Fruit fly (Drosophila melanogaster) whole organism, embryonic: ENCODE data around the gene EMC3.
A peak's percentile ranks its signal among the peaks of the same experiment; 100 is the strongest.

Experiments used
- Ada2b ChIP-seq: fragments of 200-800 bp; sonication (Bioruptor generic); IDR thresholded peaks from 2 replicates; pipeline ENCODE4 v1.3.6; 2022; ENCODE audit warnings: missing biosample characterization, missing genetic modification characterization
- CG10274 ChIP-seq: fragments of 200-800 bp; sonication (Bioruptor generic); optimal IDR thresholded peaks from 3 replicates; lab custom pipeline; 2017; ENCODE audit warnings: missing biosample characterization, mild to moderate bottlenecking, missing genetic modification characterization
- CG10462 ChIP-seq: fragments of 200-800 bp; sonication (Bioruptor generic); optimal IDR thresholded peaks from 2 replicates; lab custom pipeline; 2016; ENCODE audit warnings: missing biosample characterization, missing genetic modification characterization
- CG13775 ChIP-seq: fragments of 200-800 bp; sonication (Bioruptor generic); optimal IDR thresholded peaks from 3 replicates; lab custom pipeline; 2017; ENCODE audit warnings: missing biosample characterization, mild to moderate bottlenecking, missing genetic modification characterization
- CG15601 ChIP-seq: fragments of 200-800 bp; sonication (Bioruptor generic); optimal IDR thresholded peaks from 3 replicates; lab custom pipeline; 2019; ENCODE audit warnings: missing biosample characterization, mild to moderate bottlenecking, missing genetic modification characterization, moderate library complexity
- CG15696 ChIP-seq: fragments of 200-800 bp; sonication (Bioruptor generic); optimal IDR thresholded peaks from 2 replicates; lab custom pipeline; 2019; ENCODE audit warnings: missing biosample characterization, mild to moderate bottlenecking, missing genetic modification characterization, moderate library complexity
- CG16815 ChIP-seq: fragments of 200-800 bp; sonication (Bioruptor generic); optimal IDR thresholded peaks from 3 replicates; lab custom pipeline; 2017; ENCODE audit warnings: missing biosample characterization, mild to moderate bottlenecking, missing genetic modification characterization
- CG1792 ChIP-seq: fragments of 200-800 bp; sonication (Bioruptor generic); optimal IDR thresholded peaks from 2 replicates; lab custom pipeline; 2016; ENCODE audit warnings: missing biosample characterization, missing genetic modification characterization
- CG18599 ChIP-seq: fragments of 200-800 bp; sonication (Bioruptor generic); optimal IDR thresholded peaks from 3 replicates; lab custom pipeline; 2017; ENCODE audit warnings: missing biosample characterization, missing genetic modification characterization, mild to moderate bottlenecking, moderate library complexity, missing genetic modification reagents
- CG30431 ChIP-seq: fragments of 200-800 bp; sonication (Bioruptor generic); optimal IDR thresholded peaks from 2 replicates; lab custom pipeline; 2017; ENCODE audit warnings: missing biosample characterization, missing genetic modification characterization
- CG31365 ChIP-seq: fragments of 200-800 bp; sonication (Bioruptor generic); optimal IDR thresholded peaks from 2 replicates; lab custom pipeline; 2018; ENCODE audit warnings: missing biosample characterization, mild to moderate bottlenecking, missing genetic modification characterization
- CG31441 ChIP-seq: fragments of 200-800 bp; sonication (Bioruptor generic); IDR thresholded peaks from 2 replicates; pipeline ENCODE4 v1.3.6; 2022; ENCODE audit warnings: missing biosample characterization, missing genetic modification characterization
- CG33557 ChIP-seq: fragments of 200-800 bp; sonication (Bioruptor generic); optimal IDR thresholded peaks from 2 replicates; lab custom pipeline; 2019; ENCODE audit warnings: missing biosample characterization, mild to moderate bottlenecking, missing genetic modification characterization, moderate library complexity
- CG34422 ChIP-seq: fragments of 200-800 bp; sonication (Bioruptor generic); IDR thresholded peaks from 3 replicates; pipeline ENCODE4 v1.3.6; 2022; ENCODE audit warnings: missing biosample characterization, missing genetic modification characterization
- CG3995 ChIP-seq: fragments of 200-800 bp; sonication (Bioruptor generic); optimal IDR thresholded peaks from 3 replicates; lab custom pipeline; 2016; ENCODE audit warnings: missing biosample characterization, missing genetic modification characterization
- CG4617 ChIP-seq: fragments of 200-800 bp; sonication (Bioruptor generic); optimal IDR thresholded peaks from 3 replicates; lab custom pipeline; 2016; ENCODE audit warnings: missing biosample characterization, missing genetic modification characterization, borderline replicate concordance
- CG4730 ChIP-seq: fragments of 200-800 bp; sonication (Bioruptor generic); IDR thresholded peaks from 2 replicates; pipeline ENCODE4 v1.3.6; 2022; ENCODE audit warnings: missing biosample characterization, missing genetic modification characterization
- Dek ChIP-seq: fragments of 200-800 bp; sonication (Bioruptor generic); optimal IDR thresholded peaks from 3 replicates; lab custom pipeline; 2019; ENCODE audit warnings: missing biosample characterization, mild to moderate bottlenecking, missing genetic modification characterization, moderate library complexity
- HLH3B ChIP-seq: fragments of 200-800 bp; sonication (Bioruptor generic); IDR thresholded peaks from 2 replicates; pipeline ENCODE4 v1.3.6; 2022; ENCODE audit warnings: missing biosample characterization, missing genetic modification characterization
- Hey ChIP-seq: fragments of 200-800 bp; sonication (Bioruptor generic); optimal IDR thresholded peaks from 3 replicates; lab custom pipeline; 2018; ENCODE audit warnings: missing biosample characterization, mild to moderate bottlenecking, missing genetic modification characterization
- Hsf ChIP-seq: fragments of 200-800 bp; sonication (Bioruptor generic); optimal IDR thresholded peaks from 3 replicates; lab custom pipeline; 2016; ENCODE audit warnings: missing biosample characterization, missing genetic modification characterization
- Myb ChIP-seq: fragments of 200-800 bp; sonication (Bioruptor generic); optimal IDR thresholded peaks from 2 replicates; lab custom pipeline; 2016; ENCODE audit warnings: missing biosample characterization, missing genetic modification characterization
- NC2β ChIP-seq: fragments of 200-800 bp; sonication (Bioruptor generic); optimal IDR thresholded peaks from 2 replicates; lab custom pipeline; 2016; ENCODE audit warnings: missing biosample characterization, missing genetic modification characterization
- Ravus ChIP-seq: fragments of 200-800 bp; sonication (Bioruptor generic); IDR thresholded peaks from 2 replicates; pipeline ENCODE4 v1.3.6; 2022; ENCODE audit warnings: missing biosample characterization, missing genetic modification characterization
- Rfx ChIP-seq: fragments of 200-800 bp; sonication (Bioruptor generic); IDR thresholded peaks from 2 replicates; pipeline ENCODE4 v1.3.6; 2022; ENCODE audit warnings: missing biosample characterization, missing genetic modification characterization
- Six4 ChIP-seq: fragments of 200-800 bp; sonication (Bioruptor generic); optimal IDR thresholded peaks from 2 replicates; lab custom pipeline; 2016; ENCODE audit warnings: missing biosample characterization, missing genetic modification characterization
- Xbp1 ChIP-seq: fragments of 200-800 bp; sonication (Bioruptor generic); optimal IDR thresholded peaks from 3 replicates; lab custom pipeline; 2016; ENCODE audit warnings: missing biosample characterization, mild to moderate bottlenecking, missing genetic modification characterization
- cad ChIP-seq: fragments of >200 bp; optimal IDR thresholded peaks from 2 replicates; lab custom pipeline; 2017; ENCODE audit warnings: missing biosample characterization, missing genetic modification characterization
- chm ChIP-seq: fragments of 200-800 bp; sonication (Bioruptor generic); IDR thresholded peaks from 2 replicates; pipeline ENCODE4 v1.3.6; 2022; ENCODE audit warnings: missing biosample characterization, missing genetic modification characterization
- dmrt99B ChIP-seq: fragments of 200-800 bp; sonication (Bioruptor generic); optimal IDR thresholded peaks from 2 replicates; lab custom pipeline; 2018; ENCODE audit warnings: missing biosample characterization, mild to moderate bottlenecking, missing genetic modification characterization, moderate library complexity
- en ChIP-seq: fragments of 200-800 bp; sonication (Bioruptor generic); optimal IDR thresholded peaks from 2 replicates; lab custom pipeline; 2016; ENCODE audit warnings: missing biosample characterization, missing genetic modification characterization
- gce ChIP-seq: fragments of 200-800 bp; sonication (Bioruptor generic); IDR thresholded peaks from 3 replicates; pipeline ENCODE4 v1.3.6; 2022; ENCODE audit warnings: missing biosample characterization, missing genetic modification characterization
- gcm ChIP-seq: fragments of 200-800 bp; sonication (Bioruptor generic); optimal IDR thresholded peaks from 2 replicates; lab custom pipeline; 2019; ENCODE audit warnings: missing biosample characterization, mild to moderate bottlenecking, missing genetic modification characterization, moderate library complexity
- gcm2 ChIP-seq: fragments of 200-800 bp; sonication (Bioruptor generic); optimal IDR thresholded peaks from 2 replicates; lab custom pipeline; 2016; ENCODE audit warnings: missing biosample characterization, missing genetic modification characterization
- grn ChIP-seq: fragments of 200-800 bp; sonication (Bioruptor generic); optimal IDR thresholded peaks from 3 replicates; lab custom pipeline; 2017; ENCODE audit warnings: missing biosample characterization, missing genetic modification characterization
- h ChIP-seq: fragments of >200 bp; optimal IDR thresholded peaks from 2 replicates; lab custom pipeline; 2017
- her ChIP-seq: fragments of 200-800 bp; sonication (Bioruptor generic); optimal IDR thresholded peaks from 2 replicates; lab custom pipeline; 2016; ENCODE audit warnings: missing biosample characterization, missing genetic modification characterization
- knrl ChIP-seq: fragments of 200-800 bp; sonication (Bioruptor generic); IDR thresholded peaks from 3 replicates; pipeline ENCODE4 v1.3.6; 2022; ENCODE audit warnings: missing biosample characterization, missing genetic modification characterization; ENCODE audit not compliant: partially characterized antibody
- lab ChIP-seq: fragments of 200-800 bp; sonication (Bioruptor generic); optimal IDR thresholded peaks from 3 replicates; lab custom pipeline; 2017; ENCODE audit warnings: missing biosample characterization, missing genetic modification characterization, mild to moderate bottlenecking, moderate library complexity, missing genetic modification reagents
- lov ChIP-seq, 2 experiments: fragments of 200-800 bp in 1 of 2; fragments of >200 bp in 1 of 2; sonication (Bioruptor generic) in 1 of 2; IDR thresholded peaks in 1 of 2; optimal IDR thresholded peaks in 1 of 2; 2 replicates in 1 of 2; 3 replicates in 1 of 2; pipeline versions ENCODE4 v1.3.6 to Lab custom; 2017 to 2022; ENCODE audit warnings: missing biosample characterization in 1 of 2, missing genetic modification characterization in 1 of 2
- odd ChIP-seq: fragments of 200-800 bp; sonication (Bioruptor generic); optimal IDR thresholded peaks from 2 replicates; lab custom pipeline; 2017; ENCODE audit warnings: missing biosample characterization, mild to moderate bottlenecking, missing genetic modification characterization
- onecut ChIP-seq: fragments of 200-800 bp; sonication (Bioruptor generic); IDR thresholded peaks from 2 replicates; pipeline ENCODE4 v1.3.6; 2022; ENCODE audit warnings: missing biosample characterization, missing genetic modification characterization
- pan ChIP-seq, 4 experiments: fragments of >200 bp in 3 of 4; fragments of 200-800 bp in 1 of 4; sonication (Bioruptor generic) in 1 of 4; optimal IDR thresholded peaks in 3 of 4; IDR thresholded peaks in 1 of 4; 2 replicates each; pipeline versions ENCODE4 v1.3.6 to Lab custom; 2017 to 2022; ENCODE audit warnings: missing biosample characterization in 2 of 4, missing genetic modification characterization in 2 of 4, mixed read lengths in 1 of 4
- psq ChIP-seq: fragments of 200-800 bp; sonication (Bioruptor generic); optimal IDR thresholded peaks from 2 replicates; lab custom pipeline; 2017; ENCODE audit warnings: missing biosample characterization, missing genetic modification characterization
- slbo ChIP-seq: fragments of 200-800 bp; sonication (Bioruptor generic); IDR thresholded peaks from 2 replicates; pipeline ENCODE4 v1.3.6; 2022; ENCODE audit warnings: missing biosample characterization, missing genetic modification characterization
- stwl ChIP-seq: fragments of 200-800 bp; sonication (Bioruptor generic); optimal IDR thresholded peaks from 3 replicates; lab custom pipeline; 2018; ENCODE audit warnings: missing biosample characterization, mild to moderate bottlenecking, missing genetic modification characterization, moderate library complexity
- tin ChIP-seq: fragments of 200-800 bp; sonication (Bioruptor generic); optimal IDR thresholded peaks from 3 replicates; lab custom pipeline; 2016; ENCODE audit warnings: missing biosample characterization, missing genetic modification characterization
- twi ChIP-seq: fragments of 200-800 bp; optimal IDR thresholded peaks from 2 replicates; lab custom pipeline; 2019; ENCODE audit warnings: missing biosample characterization, mild to moderate bottlenecking, missing genetic modification characterization, moderate library complexity
- unc-4 ChIP-seq: fragments of 200-800 bp; sonication (Bioruptor generic); IDR thresholded peaks from 2 replicates; pipeline ENCODE4 v1.3.6; 2022; ENCODE audit warnings: missing biosample characterization, missing genetic modification characterization; ENCODE audit not compliant: partially characterized antibody
- wor ChIP-seq: fragments of 200-800 bp; sonication (Bioruptor generic); IDR thresholded peaks from 2 replicates; pipeline ENCODE4 v1.3.6; 2022; ENCODE audit warnings: missing biosample characterization, missing genetic modification characterization

EMC3 gene

DNA sequence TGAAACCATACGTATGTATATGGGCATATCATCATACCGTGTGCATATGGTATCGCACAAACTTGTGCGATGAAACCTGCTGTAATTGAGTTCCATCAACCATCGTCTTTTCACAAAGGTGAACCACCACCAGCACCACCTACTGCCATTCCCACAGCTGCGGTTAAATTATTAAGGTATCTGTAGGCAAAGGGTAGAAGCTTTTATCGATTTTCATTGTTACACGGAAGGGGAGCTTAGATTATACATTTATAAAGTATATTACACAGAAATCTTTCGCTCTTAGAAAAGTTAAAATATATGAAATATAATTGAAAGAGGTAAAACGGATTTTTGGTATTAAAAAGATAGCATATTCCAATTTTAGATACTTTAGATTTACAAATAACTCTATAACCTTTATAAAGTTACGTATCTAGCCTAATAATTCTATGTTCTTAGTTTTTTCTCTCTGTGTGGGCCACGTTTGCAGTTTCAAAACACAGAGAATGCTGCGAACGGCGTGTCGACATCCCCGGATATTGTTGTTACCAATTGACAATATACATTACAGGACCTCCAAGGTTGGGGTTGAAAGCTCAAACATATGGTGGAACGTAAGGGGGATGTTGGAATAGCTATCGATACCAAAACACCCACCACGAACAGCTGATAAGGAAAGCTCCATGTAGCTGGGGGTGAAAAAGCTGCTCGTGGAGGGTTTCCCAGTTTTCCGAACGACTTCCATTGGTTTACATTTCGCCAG, 28.4 kb upstream of the EMC3 start, which contains the start of gene CG6495 (continued):
- peak; percentile 82 for TF ChIP-seq dmrt99B (tag; lab: Kevin White, UChicago)
- no peak for TF ChIP-seq odd (GFP tag; lab: Kevin White, UChicago)
- TF ChIP-seq CG18599 (GFP tag; lab: Kevin White, UChicago): peak; percentile 86
- no peak for TF ChIP-seq CG3995 (GFP tag; lab: Kevin White, UChicago)
- peak; percentile 58 for TF ChIP-seq gcm
- peak; percentile 61 for TF ChIP-seq slbo (GFP tag; lab: Robert Waterston, UW)
- TF ChIP-seq unc-4 (GFP tag; lab: Robert Waterston, UW): no peak
- TF ChIP-seq Hey (tag; lab: Kevin White, UChicago): no peak
- TF ChIP-seq CG34422: no peak
- no peak for TF ChIP-seq wor (GFP tag; lab: Robert Waterston, UW)
- TF ChIP-seq CG31365 (tag; lab: Kevin White, UChicago): no peak
- peak; percentile 15 for TF ChIP-seq tin
- peak; percentile 49 for TF ChIP-seq CG15601 (tag; lab: Kevin White, UChicago)
- TF ChIP-seq CG33557 (GFP tag; lab: Kevin White, UChicago): no peak
- TF ChIP-seq CG13775 (GFP tag; lab: Kevin White, UChicago): no peak
- no peak for TF ChIP-seq CG10274 (GFP tag; lab: Kevin White, UChicago)
- TF ChIP-seq CG16815: no peak
- peak; percentile 15 for TF ChIP-seq Hsf
- no peak for TF ChIP-seq CG1792 (GFP tag; lab: Kevin White, UChicago)
- peak; percentile 50 for TF ChIP-seq Dek (tag; lab: Kevin White, UChicago)
- no peak for TF ChIP-seq CG4617 (GFP tag; lab: Kevin White, UChicago)
- no peak for TF ChIP-seq cad (GFP tag; lab: Kevin White, UChicago)
- no peak for TF ChIP-seq stwl (tag; lab: Kevin White, UChicago)
- TF ChIP-seq knrl (GFP tag; lab: Robert Waterston, UW): no peak
- no peak for TF ChIP-seq chm (GFP tag; lab: Robert Waterston, UW)
- no peak for TF ChIP-seq CG4730 (GFP tag; lab: Robert Waterston, UW)
- TF ChIP-seq Myb (GFP tag; lab: Kevin White, UChicago): no peak
- no peak for TF ChIP-seq twi (tag; lab: Kevin White, UChicago)
- TF ChIP-seq Six4 (GFP tag; lab: Kevin White, UChicago): peak; percentile 32
- no peak for TF ChIP-seq gce
- no peak for TF ChIP-seq lov (optimal IDR thresholded peaks at IDR 0.05; lab: Kevin White, UChicago)
- TF ChIP-seq lov (GFP tag; IDR thresholded peaks at IDR 0.05; lab: Robert Waterston, UW): no peak
- no peak for TF ChIP-seq Ravus (GFP tag; lab: Robert Waterston, UW)
- peak; percentile 51 for TF ChIP-seq Xbp1 (GFP tag; lab: Kevin White, UChicago)
- TF ChIP-seq en: no peak
- TF ChIP-seq her (GFP tag; lab: Kevin White, UChicago): no peak
- no peak for TF ChIP-seq CG15696 (tag; lab: Kevin White, UChicago)
- no peak for TF ChIP-seq CG30431 (GFP tag; lab: Kevin White, UChicago)
- TF ChIP-seq HLH3B: peak; percentile 63
- peak; percentile 54 for TF ChIP-seq Rfx
- TF ChIP-seq h (lab: Kevin White, UChicago): no peak
- TF ChIP-seq pan (optimal IDR thresholded peaks at IDR 0.05; lab: Kevin White, UChicago): no peak
- TF ChIP-seq pan (GFP tag; optimal IDR thresholded peaks at IDR 0.05 in 1 of 2, IDR thresholded peaks at IDR 0.05 in 1 of 2): peak in 1 of 2 experiments; percentile 29
- TF ChIP-seq Ada2b: peak; percentile 46; the same call in 1 of the 2 replicates
- no peak for TF ChIP-seq NC2β (GFP tag; lab: Kevin White, UChicago)
- TF ChIP-seq grn (GFP tag; lab: Kevin White, UChicago): no peak
- no peak for TF ChIP-seq psq
- TF ChIP-seq CG10462 (GFP tag; lab: Kevin White, UChicago): no peak
- TF ChIP-seq gcm2: no peak
- peak; percentile 80 for TF ChIP-seq lab (GFP tag; lab: Kevin White, UChicago)
- TF ChIP-seq CG31441 (GFP tag; lab: Robert Waterston, UW): peak; percentile 80
- TF ChIP-seq onecut (GFP tag; lab: Robert Waterston, UW): peak; percentile 92
